Fruit fly (Drosophila melanogaster) whole organism, embryonic: Measurements from ENCODE around the gene Pde11.

Experiments
- ATbp ChIP-seq: fragments of 200-800 bp; sonication (Bioruptor generic); optimal IDR thresholded peaks from 2 replicates; lab custom pipeline; 2017; ENCODE audit warnings: missing biosample characterization, mild to moderate bottlenecking, missing genetic modification characterization, missing genetic modification reagents
- Bteb2 ChIP-seq: fragments of 200-800 bp; sonication (Bioruptor generic); optimal IDR thresholded peaks from 2 replicates; lab custom pipeline; 2016; ENCODE audit warnings: missing biosample characterization, missing genetic modification characterization
- CG10267 ChIP-seq: fragments of 200-800 bp; sonication (Bioruptor generic); optimal IDR thresholded peaks from 2 replicates; lab custom pipeline; 2018; ENCODE audit warnings: missing biosample characterization, mild to moderate bottlenecking, missing genetic modification characterization, moderate library complexity
- CG10654 ChIP-seq: fragments of 200-800 bp; sonication (Bioruptor generic); optimal IDR thresholded peaks from 2 replicates; lab custom pipeline; 2016; ENCODE audit warnings: missing biosample characterization, missing genetic modification characterization
- CG10979 ChIP-seq: fragments of 200-800 bp; sonication (Bioruptor generic); optimal IDR thresholded peaks from 2 replicates; lab custom pipeline; 2018; ENCODE audit warnings: missing biosample characterization, mild to moderate bottlenecking, missing genetic modification characterization, moderate library complexity
- CG11504 ChIP-seq: fragments of 200-800 bp; sonication (Bioruptor generic); optimal IDR thresholded peaks from 3 replicates; lab custom pipeline; 2019; ENCODE audit warnings: missing biosample characterization, mild to moderate bottlenecking, missing genetic modification characterization, moderate library complexity
- CG12391 ChIP-seq: fragments of 200-800 bp; sonication (Bioruptor generic); optimal IDR thresholded peaks from 3 replicates; lab custom pipeline; 2018; ENCODE audit warnings: missing biosample characterization, mild to moderate bottlenecking, missing genetic modification characterization, moderate library complexity
- CG14710 ChIP-seq: fragments of 200-800 bp; sonication (Bioruptor generic); optimal IDR thresholded peaks from 3 replicates; lab custom pipeline; 2019; ENCODE audit warnings: missing biosample characterization, mild to moderate bottlenecking, missing genetic modification characterization, moderate library complexity
- CG15514 ChIP-seq: fragments of 200-800 bp; sonication (Bioruptor generic); optimal IDR thresholded peaks from 3 replicates; lab custom pipeline; 2017; ENCODE audit warnings: missing biosample characterization, missing genetic modification characterization, mild to moderate bottlenecking, moderate library complexity, missing genetic modification reagents
- CG17829 ChIP-seq: fragments of 200-800 bp; optimal IDR thresholded peaks from 2 replicates; lab custom pipeline; 2019; ENCODE audit warnings: missing biosample characterization, mild to moderate bottlenecking, missing genetic modification characterization, moderate library complexity
- CG30020 ChIP-seq: fragments of 200-800 bp; optimal IDR thresholded peaks from 2 replicates; lab custom pipeline; 2019; ENCODE audit warnings: missing biosample characterization, mild to moderate bottlenecking, missing genetic modification characterization, moderate library complexity
- CG3281 ChIP-seq: fragments of 200-800 bp; sonication (Bioruptor generic); optimal IDR thresholded peaks from 3 replicates; lab custom pipeline; 2017; ENCODE audit warnings: missing biosample characterization, mild to moderate bottlenecking, missing genetic modification characterization
- CG33213 ChIP-seq: fragments of 200-800 bp; sonication (Bioruptor generic); optimal IDR thresholded peaks from 3 replicates; lab custom pipeline; 2016; ENCODE audit warnings: missing biosample characterization, missing genetic modification characterization
- CG3847 ChIP-seq: fragments of 200-800 bp; sonication (Bioruptor generic); IDR thresholded peaks from 2 replicates; pipeline ENCODE4 v1.3.6; 2022; ENCODE audit warnings: missing biosample characterization, missing genetic modification characterization
- CG6765 ChIP-seq: fragments of 200-800 bp; sonication (Bioruptor generic); optimal IDR thresholded peaks from 3 replicates; lab custom pipeline; 2017; ENCODE audit warnings: missing biosample characterization, mild to moderate bottlenecking, missing genetic modification characterization
- CG6854 ChIP-seq: fragments of 200-800 bp; sonication (Bioruptor generic); optimal IDR thresholded peaks from 3 replicates; lab custom pipeline; 2017; ENCODE audit warnings: missing biosample characterization, mild to moderate bottlenecking, missing genetic modification characterization
- CG7372 ChIP-seq: fragments of 200-800 bp; sonication (Bioruptor generic); IDR thresholded peaks from 2 replicates; pipeline ENCODE4 v1.3.6; 2022; ENCODE audit warnings: missing biosample characterization, missing genetic modification characterization
- CG8944 ChIP-seq: fragments of 200-800 bp; sonication (Bioruptor generic); optimal IDR thresholded peaks from 3 replicates; lab custom pipeline; 2016; ENCODE audit warnings: missing biosample characterization, missing genetic modification characterization
- CG9727 ChIP-seq: fragments of 200-800 bp; sonication (Bioruptor generic); optimal IDR thresholded peaks from 3 replicates; lab custom pipeline; 2017; ENCODE audit warnings: missing biosample characterization, mild to moderate bottlenecking, missing genetic modification characterization
- D ChIP-seq, 2 experiments: fragments of 200-800 bp in 1 of 2; fragments of >200 bp in 1 of 2; sonication (Bioruptor generic) in 1 of 2; optimal IDR thresholded peaks; 2 replicates in 1 of 2; 3 replicates in 1 of 2; lab custom pipeline; 2017; ENCODE audit warnings: mild to moderate bottlenecking in 1 of 2, missing biosample characterization in 1 of 2, missing genetic modification characterization in 1 of 2, missing genetic modification reagents in 1 of 2
- Dek ChIP-seq: fragments of 200-800 bp; sonication (Bioruptor generic); optimal IDR thresholded peaks from 3 replicates; lab custom pipeline; 2019; ENCODE audit warnings: missing biosample characterization, mild to moderate bottlenecking, missing genetic modification characterization, moderate library complexity
- Doc2 ChIP-seq: fragments of 200-800 bp; sonication (Bioruptor generic); IDR thresholded peaks from 2 replicates; pipeline ENCODE4 v1.3.6; 2022; ENCODE audit warnings: missing biosample characterization, missing genetic modification characterization
- HmgZ ChIP-seq: fragments of 200-800 bp; sonication (Bioruptor generic); optimal IDR thresholded peaks from 2 replicates; lab custom pipeline; 2018; ENCODE audit warnings: missing biosample characterization, mild to moderate bottlenecking, missing genetic modification characterization
- Hmx ChIP-seq: fragments of 200-800 bp; sonication (Bioruptor generic); optimal IDR thresholded peaks from 2 replicates; lab custom pipeline; 2016; ENCODE audit warnings: missing biosample characterization, missing genetic modification characterization
- Lpt ChIP-seq: fragments of >200 bp; optimal IDR thresholded peaks from 2 replicates; lab custom pipeline; 2018; ENCODE audit warnings: missing biosample characterization, missing genetic modification characterization
- NFAT ChIP-seq: fragments of 200-800 bp; sonication (Bioruptor generic); IDR thresholded peaks from 2 replicates; pipeline ENCODE4 v1.3.6; 2022; ENCODE audit warnings: missing biosample characterization, missing genetic modification characterization
- NfI ChIP-seq: fragments of 200-800 bp; sonication (Bioruptor generic); optimal IDR thresholded peaks from 3 replicates; lab custom pipeline; 2018; ENCODE audit warnings: missing biosample characterization, mild to moderate bottlenecking, missing genetic modification characterization, moderate library complexity
- Sox102F ChIP-seq: fragments of 200-800 bp; sonication (Bioruptor generic); optimal IDR thresholded peaks from 2 replicates; lab custom pipeline; 2018; ENCODE audit warnings: missing biosample characterization, mild to moderate bottlenecking, missing genetic modification characterization, moderate library complexity
- Usf ChIP-seq: fragments of 200-800 bp; sonication (Bioruptor generic); optimal IDR thresholded peaks from 2 replicates; lab custom pipeline; 2017; ENCODE audit warnings: missing genotype, missing biosample characterization, missing genetic modification characterization
- Xbp1 ChIP-seq: fragments of 200-800 bp; sonication (Bioruptor generic); optimal IDR thresholded peaks from 3 replicates; lab custom pipeline; 2016; ENCODE audit warnings: missing biosample characterization, mild to moderate bottlenecking, missing genetic modification characterization
- aop ChIP-seq: fragments of 200-800 bp; sonication (Bioruptor generic); IDR thresholded peaks from 2 replicates; pipeline ENCODE4 v1.3.6; 2022; ENCODE audit warnings: missing biosample characterization, missing genetic modification characterization
- cad ChIP-seq: fragments of >200 bp; optimal IDR thresholded peaks from 2 replicates; lab custom pipeline; 2017; ENCODE audit warnings: missing biosample characterization, missing genetic modification characterization
- chm ChIP-seq: fragments of 200-800 bp; sonication (Bioruptor generic); IDR thresholded peaks from 2 replicates; pipeline ENCODE4 v1.3.6; 2022; ENCODE audit warnings: missing biosample characterization, missing genetic modification characterization
- dmrt11E ChIP-seq: fragments of 200-800 bp; sonication (Bioruptor generic); optimal IDR thresholded peaks from 3 replicates; lab custom pipeline; 2018; ENCODE audit warnings: missing biosample characterization, mild to moderate bottlenecking, missing genetic modification characterization, moderate library complexity
- dmrt99B ChIP-seq: fragments of 200-800 bp; sonication (Bioruptor generic); optimal IDR thresholded peaks from 2 replicates; lab custom pipeline; 2018; ENCODE audit warnings: missing biosample characterization, mild to moderate bottlenecking, missing genetic modification characterization, moderate library complexity
- fd96Cb ChIP-seq: fragments of 200-800 bp; sonication (Bioruptor generic); optimal IDR thresholded peaks from 2 replicates; lab custom pipeline; 2018; ENCODE audit warnings: missing biosample characterization, mild to moderate bottlenecking, missing genetic modification characterization, moderate library complexity
- grau ChIP-seq: fragments of 200-800 bp; optimal IDR thresholded peaks from 3 replicates; lab custom pipeline; 2019; ENCODE audit warnings: missing biosample characterization, mild to moderate bottlenecking, missing genetic modification characterization, moderate library complexity
- gsb ChIP-seq: fragments of 200-800 bp; sonication (Bioruptor generic); IDR thresholded peaks from 2 replicates; pipeline ENCODE4 v1.3.6; 2022; ENCODE audit warnings: missing biosample characterization, missing genetic modification characterization
- jigr1 ChIP-seq: fragments of 200-800 bp; sonication (Bioruptor generic); IDR thresholded peaks from 3 replicates; pipeline ENCODE4 v1.3.6; 2022; ENCODE audit warnings: missing biosample characterization, missing genetic modification characterization
- knrl ChIP-seq: fragments of 200-800 bp; sonication (Bioruptor generic); IDR thresholded peaks from 3 replicates; pipeline ENCODE4 v1.3.6; 2022; ENCODE audit warnings: missing biosample characterization, missing genetic modification characterization; ENCODE audit not compliant: partially characterized antibody
- lola ChIP-seq, 3 experiments: fragments of >200 bp in 2 of 3; fragments of 200-800 bp in 1 of 3; sonication (Bioruptor generic) in 1 of 3; optimal IDR thresholded peaks; 2 replicates each; lab custom pipeline; 2017 to 2019; ENCODE audit warnings: missing biosample characterization in 3 of 3, missing genetic modification characterization in 3 of 3, mild to moderate bottlenecking in 1 of 3, moderate library complexity in 1 of 3
- nmo ChIP-seq: fragments of 200-800 bp; sonication (Bioruptor generic); optimal IDR thresholded peaks from 2 replicates; lab custom pipeline; 2018; ENCODE audit warnings: missing biosample characterization, mild to moderate bottlenecking, missing genetic modification characterization, moderate library complexity
- phol ChIP-seq: fragments of 200-800 bp; sonication (Bioruptor generic); optimal IDR thresholded peaks from 3 replicates; lab custom pipeline; 2018; ENCODE audit warnings: missing biosample characterization, mild to moderate bottlenecking, missing genetic modification characterization, moderate library complexity
- psq ChIP-seq: fragments of 200-800 bp; sonication (Bioruptor generic); optimal IDR thresholded peaks from 2 replicates; lab custom pipeline; 2017; ENCODE audit warnings: missing biosample characterization, missing genetic modification characterization
- ranshi ChIP-seq: fragments of 200-800 bp; sonication (Bioruptor generic); IDR thresholded peaks from 2 replicates; pipeline ENCODE4 v1.3.6; 2022; ENCODE audit warnings: missing biosample characterization, missing genetic modification characterization
- seq ChIP-seq: fragments of 200-800 bp; sonication (Bioruptor generic); IDR thresholded peaks from 2 replicates; pipeline ENCODE4 v1.3.6; 2022; ENCODE audit warnings: missing biosample characterization, missing genetic modification characterization
- toy ChIP-seq: fragments of 200-800 bp; sonication (Bioruptor generic); IDR thresholded peaks from 2 replicates; pipeline ENCODE4 v1.3.6; 2022; ENCODE audit warnings: missing biosample characterization, missing genetic modification characterization
- trem ChIP-seq: fragments of 200-800 bp; optimal IDR thresholded peaks from 3 replicates; lab custom pipeline; 2019; ENCODE audit warnings: missing biosample characterization, mild to moderate bottlenecking, missing genetic modification characterization, moderate library complexity
- ttk ChIP-seq: fragments of 200-800 bp; sonication (Bioruptor generic); IDR thresholded peaks from 2 replicates; pipeline ENCODE4 v2.1.2; 2022; ENCODE audit warnings: missing biosample characterization, missing genetic modification characterization
- vnd ChIP-seq: fragments of 200-800 bp; sonication (Bioruptor generic); IDR thresholded peaks from 3 replicates; pipeline ENCODE4 v1.3.6; 2022; ENCODE audit warnings: missing biosample characterization, missing genetic modification characterization; ENCODE audit not compliant: partially characterized antibody
- yki ChIP-seq: fragments of >200 bp; optimal IDR thresholded peaks from 3 replicates; lab custom pipeline; 2018

The Pde11 gene

DNA sequence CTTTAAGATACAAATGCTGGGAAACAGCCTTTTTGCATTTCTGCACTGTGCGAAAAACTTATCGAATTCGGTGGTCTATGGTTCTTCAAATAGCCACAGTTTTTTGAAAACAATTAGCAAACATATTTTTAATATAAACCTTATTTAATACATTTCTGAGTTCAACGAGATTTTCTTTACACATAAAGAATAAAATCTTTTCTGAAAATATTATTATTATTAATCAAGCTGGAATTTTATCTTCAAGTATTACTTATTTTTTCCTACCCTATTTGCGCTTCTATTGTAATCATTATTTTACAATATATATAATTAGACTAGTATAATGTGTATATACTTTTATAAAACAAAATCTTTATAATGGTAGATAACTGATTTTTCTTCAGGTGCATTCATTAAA is 108.0 kb downstream of the Pde11 start (continued):
- TF ChIP-seq CG10979 (tag; lab: Kevin White, UChicago) (peak; percentile 53), Lpt (no peak), CG3847 (no peak), psq (no peak), Dek (no peak), NFAT (GFP tag; lab: Robert Waterston, UW) (no peak), CG8944 (GFP tag; lab: Kevin White, UChicago) (no peak), toy (GFP tag; lab: Robert Waterston, UW) (no peak), CG17829 (tag; lab: Kevin White, UChicago) (peak; percentile 5), phol (tag; lab: Kevin White, UChicago) (peak; percentile 55), yki (no peak), CG10267 (tag; lab: Kevin White, UChicago) (peak; percentile 19), nmo (GFP tag; lab: Kevin White, UChicago) (peak; percentile 48), CG6854 (no peak), chm (GFP tag; lab: Robert Waterston, UW) (no peak), gsb (GFP tag; lab: Robert Waterston, UW) (no peak), knrl (no peak), Sox102F (peak; percentile 20), dmrt11E (peak; percentile 19), aop (GFP tag; lab: Robert Waterston, UW) (no peak), Doc2 (GFP tag; lab: Robert Waterston, UW) (no peak), trem (tag; lab: Kevin White, UChicago) (peak; percentile 5), CG9727 (GFP tag; lab: Kevin White, UChicago) (no peak), cad (no peak), NfI (GFP tag; lab: Kevin White, UChicago) (no peak), dmrt99B (tag; lab: Kevin White, UChicago) (peak; percentile 30), CG30020 (tag; lab: Kevin White, UChicago) (no peak), Xbp1 (no peak), Hmx (GFP tag; lab: Kevin White, UChicago) (no peak), CG10654 (no peak), CG3281 (GFP tag; lab: Kevin White, UChicago) (no peak), Usf (GFP tag; lab: Kevin White, UChicago) (no peak), CG6765 (GFP tag; lab: Kevin White, UChicago) (no peak), grau (tag; lab: Kevin White, UChicago) (peak; percentile 14), CG15514 (no peak), fd96Cb (tag; lab: Kevin White, UChicago) (peak; percentile 37), ttk (GFP tag; lab: Robert Waterston, UW) (no peak), HmgZ (tag; lab: Kevin White, UChicago) (no peak), CG14710 (peak; percentile 36), jigr1 (no peak), CG12391 (tag; lab: Kevin White, UChicago) (peak; percentile 18), ranshi (no peak), CG7372 (no peak), CG33213 (GFP tag; lab: Kevin White, UChicago) (no peak), vnd (GFP tag; lab: Robert Waterston, UW) (no peak), ATbp (GFP tag; lab: Kevin White, UChicago) (no peak), CG11504 (peak; percentile 45), Bteb2 (GFP tag; lab: Kevin White, UChicago) (no peak), D (optimal IDR thresholded peaks at IDR 0.05; lab: Kevin White, UChicago) (no peak), D (GFP tag; optimal IDR thresholded peaks at IDR 0.05; lab: Kevin White, UChicago) (peak; percentile 4), lola (GFP tag; optimal IDR thresholded peaks at IDR 0.05; lab: Kevin White, UChicago) (peak in 1 of 3 experiments; percentile 36), seq (GFP tag; lab: Robert Waterston, UW) (no peak)
